Worm (Caenorhabditis elegans) whole organism, young adult: ENCODE results near the gene K01G5.10.

ENCODE experiments used
- B0019.2 ChIP-seq: fragments of 200-800 bp; sonication (Bioruptor generic); conservative IDR thresholded peaks from 2 replicates; pipeline ENCODE4 v1.3.6; 2022; ENCODE audit warnings: missing genetic modification reagents, missing genetic modification characterization, missing compliant biosample characterization
- B0261.1 ChIP-seq: sonication (generic microtip); optimal IDR thresholded peaks from 2 replicates; lab custom pipeline; 2016; ENCODE audit warnings: mild to moderate bottlenecking, missing genetic modification characterization, moderate library complexity, missing compliant biosample characterization
- B0336.3 ChIP-seq: fragments of 200-800 bp; sonication (Bioruptor generic); IDR thresholded peaks from 2 replicates; pipeline ENCODE4 v1.3.6; 2022; ENCODE audit warnings: missing genetic modification characterization, missing compliant biosample characterization
- D2030.7 ChIP-seq: fragments of 200-800 bp; sonication (Bioruptor generic); IDR thresholded peaks from 2 replicates; pipeline ENCODE4 v1.3.6; 2022; ENCODE audit warnings: missing genetic modification reagents, missing genetic modification characterization, missing compliant biosample characterization
- F37B4.10 ChIP-seq: fragments of 200-800 bp; sonication (Bioruptor generic); IDR thresholded peaks from 2 replicates; pipeline ENCODE4 v1.3.6; 2022; ENCODE audit warnings: missing genetic modification characterization, missing compliant biosample characterization
- F52B5.7 ChIP-seq: sonication (generic microtip); optimal IDR thresholded peaks from 2 replicates; lab custom pipeline; 2016; ENCODE audit warnings: mild to moderate bottlenecking, missing genetic modification characterization, missing compliant biosample characterization
- F55B11.4 ChIP-seq: sonication (generic microtip); optimal IDR thresholded peaks from 2 replicates; lab custom pipeline; 2016; ENCODE audit warnings: missing compliant biosample characterization, missing genetic modification characterization, borderline replicate concordance; ENCODE audit not compliant: insufficient read depth
- T07F8.4 ChIP-seq: sonication (generic microtip); optimal IDR thresholded peaks from 2 replicates; lab custom pipeline; 2016; ENCODE audit warnings: mild to moderate bottlenecking, missing genetic modification characterization, moderate library complexity, missing compliant biosample characterization
- Y79H2A.3 ChIP-seq: fragments of 200-800 bp; sonication (Bioruptor generic); conservative IDR thresholded peaks from 2 replicates; pipeline ENCODE4 v1.3.6; 2022; ENCODE audit warnings: missing genetic modification reagents, missing genetic modification characterization, missing compliant biosample characterization
- atf-7 ChIP-seq: sonication (generic microtip); optimal IDR thresholded peaks from 2 replicates; lab custom pipeline; 2017; ENCODE audit warnings: mild to moderate bottlenecking, missing genetic modification characterization, missing compliant biosample characterization
- attf-6 ChIP-seq: fragments of 200-800 bp; sonication (Bioruptor generic); IDR thresholded peaks from 2 replicates; pipeline ENCODE4 v1.3.6; 2022; ENCODE audit warnings: missing genetic modification reagents, missing genetic modification characterization, missing compliant biosample characterization
- ccch-3 ChIP-seq: fragments of 200-800 bp; sonication (Bioruptor generic); optimal IDR thresholded peaks from 2 replicates; lab custom pipeline; 2018; ENCODE audit warnings: mild to moderate bottlenecking, missing genetic modification characterization, missing compliant biosample characterization
- ceh-100 ChIP-seq: fragments of 200-800 bp; sonication (Bioruptor generic); IDR thresholded peaks from 2 replicates; pipeline ENCODE4 v1.3.6; 2022; ENCODE audit warnings: missing genetic modification reagents, missing genetic modification characterization, missing compliant biosample characterization
- ceh-27 ChIP-seq: fragments of 200-800 bp; sonication (Bioruptor generic); optimal IDR thresholded peaks from 2 replicates; lab custom pipeline; 2018; ENCODE audit warnings: mild to moderate bottlenecking, missing genetic modification characterization, moderate library complexity, missing compliant biosample characterization
- ceh-58 ChIP-seq: fragments of 200-800 bp; sonication (Bioruptor generic); IDR thresholded peaks from 2 replicates; pipeline ENCODE4 v1.3.6; 2022; ENCODE audit warnings: missing genetic modification characterization, missing compliant biosample characterization
- ceh-79 ChIP-seq: sonication (generic microtip); optimal IDR thresholded peaks from 2 replicates; lab custom pipeline; 2017; ENCODE audit warnings: mild to moderate bottlenecking, missing genetic modification characterization, missing compliant biosample characterization
- die-1 ChIP-seq: sonication (generic microtip); optimal IDR thresholded peaks from 2 replicates; lab custom pipeline; 2016; ENCODE audit warnings: missing genotype, mild to moderate bottlenecking, missing genetic modification characterization, missing compliant biosample characterization
- dpl-1 ChIP-seq: fragments of 150-350 bp; optimal IDR thresholded peaks from 2 replicates; lab custom pipeline; 2014; ENCODE audit warnings: missing biosample characterization, missing genetic modification reagents, missing genetic modification characterization
- egrh-3 ChIP-seq: fragments of 200-800 bp; sonication (Bioruptor generic); IDR thresholded peaks from 2 replicates; pipeline ENCODE4 v1.3.6; 2022; ENCODE audit warnings: missing genetic modification reagents, missing genetic modification characterization, missing compliant biosample characterization
- ekl-4 ChIP-seq: fragments of 200-800 bp; sonication (Bioruptor generic); IDR thresholded peaks from 2 replicates; pipeline ENCODE4 v1.3.6; 2022; ENCODE audit warnings: missing genetic modification reagents, missing genetic modification characterization, missing compliant biosample characterization
- gei-17 ChIP-seq: fragments of 200-800 bp; sonication (Bioruptor generic); optimal IDR thresholded peaks from 2 replicates; lab custom pipeline; 2018; ENCODE audit warnings: mild to moderate bottlenecking, missing genetic modification characterization, missing compliant biosample characterization
- hlh-26 ChIP-seq: fragments of 200-800 bp; sonication (Bioruptor generic); conservative IDR thresholded peaks from 2 replicates; pipeline ENCODE4 v1.3.6; 2022; ENCODE audit warnings: missing genetic modification reagents, missing genetic modification characterization, missing compliant biosample characterization
- hrde-1 ChIP-seq: sonication (generic microtip); optimal IDR thresholded peaks from 2 replicates; lab custom pipeline; 2016; ENCODE audit warnings: missing genetic modification characterization, mild to moderate bottlenecking, missing compliant biosample characterization, moderate library complexity, missing genotype, missing genetic modification reagents, borderline replicate concordance
- hsf-1 ChIP-seq: fragments of 200-800 bp; sonication (Bioruptor generic); IDR thresholded peaks from 2 replicates; pipeline ENCODE4 v1.3.6; 2022; ENCODE audit warnings: missing genetic modification reagents, missing genetic modification characterization, missing compliant biosample characterization
- lag-1 ChIP-seq: fragments of 200-800 bp; sonication (Bioruptor generic); IDR thresholded peaks from 2 replicates; pipeline ENCODE4 v1.3.6; 2022; ENCODE audit warnings: missing genetic modification reagents, missing genetic modification characterization, missing compliant biosample characterization
- let-526 ChIP-seq: fragments of 200-800 bp; sonication (Bioruptor generic); IDR thresholded peaks from 2 replicates; pipeline ENCODE4 v1.3.6; 2022; ENCODE audit warnings: missing genetic modification reagents, missing genetic modification characterization, missing compliant biosample characterization
- lin-26 ChIP-seq: fragments of 200-800 bp; sonication (Bioruptor generic); IDR thresholded peaks from 2 replicates; pipeline ENCODE4 v1.3.6; 2022; ENCODE audit warnings: missing genetic modification reagents, missing genetic modification characterization, missing compliant biosample characterization
- lin-35 ChIP-seq, 3 experiments: fragments of 150-350 bp in 2 of 3; sonication (generic microtip) in 1 of 3; optimal IDR thresholded peaks; 2 replicates each; lab custom pipeline; 2014 to 2018; ENCODE audit warnings: missing biosample characterization in 3 of 3, missing genetic modification characterization in 3 of 3, missing genetic modification reagents in 3 of 3
- lin-40 ChIP-seq: sonication (generic microtip); optimal IDR thresholded peaks from 2 replicates; lab custom pipeline; 2016; ENCODE audit warnings: missing genetic modification characterization, mild to moderate bottlenecking, missing compliant biosample characterization, missing genotype, missing genetic modification reagents
- lsl-1 ChIP-seq: fragments of 200-800 bp; sonication (Bioruptor generic); optimal IDR thresholded peaks from 2 replicates; lab custom pipeline; 2018; ENCODE audit warnings: mild to moderate bottlenecking, missing genetic modification characterization, moderate library complexity, missing compliant biosample characterization
- madf-3 ChIP-seq: fragments of 200-800 bp; sonication (Bioruptor generic); IDR thresholded peaks from 2 replicates; pipeline ENCODE4 v1.3.6; 2022; ENCODE audit warnings: missing genetic modification reagents, missing genetic modification characterization, missing compliant biosample characterization
- madf-8 ChIP-seq: fragments of 200-800 bp; sonication (Bioruptor generic); conservative IDR thresholded peaks from 2 replicates; pipeline ENCODE4 v1.3.6; 2022; ENCODE audit warnings: missing genetic modification reagents, missing genetic modification characterization, missing compliant biosample characterization
- mcd-1 ChIP-seq: fragments of 200-800 bp; sonication (Bioruptor generic); IDR thresholded peaks from 2 replicates; pipeline ENCODE4 v1.3.6; 2022; ENCODE audit warnings: missing genetic modification reagents, missing genetic modification characterization, missing compliant biosample characterization
- nfyb-1 ChIP-seq: fragments of 200-800 bp; sonication (Bioruptor generic); IDR thresholded peaks from 2 replicates; pipeline ENCODE4 v1.3.6; 2022; ENCODE audit warnings: missing genetic modification reagents, missing genetic modification characterization, missing compliant biosample characterization
- nhr-120 ChIP-seq: fragments of 200-800 bp; sonication (Bioruptor generic); IDR thresholded peaks from 2 replicates; pipeline ENCODE4 v1.3.6; 2022; ENCODE audit warnings: missing genetic modification characterization, missing compliant biosample characterization
- nhr-90 ChIP-seq: sonication (generic microtip); optimal IDR thresholded peaks from 2 replicates; lab custom pipeline; 2016; ENCODE audit warnings: missing genotype, mild to moderate bottlenecking, missing genetic modification characterization, missing compliant biosample characterization
- pha-4 ChIP-seq: fragments of 150-350 bp; sonication (generic microtip); optimal IDR thresholded peaks from 2 replicates; lab custom pipeline; 2014; ENCODE audit warnings: missing biosample characterization, missing genetic modification reagents, missing genetic modification characterization
- sea-2 ChIP-seq: fragments of 200-800 bp; sonication (Bioruptor generic); IDR thresholded peaks from 2 replicates; pipeline ENCODE4 v1.3.6; 2022; ENCODE audit warnings: missing genetic modification characterization, missing compliant biosample characterization
- snpc-1.1 ChIP-seq: sonication (generic microtip); optimal IDR thresholded peaks from 2 replicates; lab custom pipeline; 2017; ENCODE audit warnings: missing genetic modification characterization, mild to moderate bottlenecking, missing compliant biosample characterization, antibody characterized with exemption, moderate library complexity, missing genotype, missing genetic modification reagents; ENCODE audit not compliant: insufficient read depth
- snpc-3.4 ChIP-seq: sonication (generic microtip); optimal IDR thresholded peaks from 2 replicates; lab custom pipeline; 2017; ENCODE audit warnings: missing genetic modification characterization, mild to moderate bottlenecking, missing compliant biosample characterization, antibody characterized with exemption, moderate library complexity, missing genotype, missing genetic modification reagents
- snpc-4 ChIP-seq, 5 experiments: fragments of 150-350 bp in 1 of 5; sonication (generic microtip) in 4 of 5; optimal IDR thresholded peaks; 2 replicates each; lab custom pipeline; 2014 to 2018; ENCODE audit warnings: missing genetic modification characterization in 5 of 5, missing biosample characterization in 3 of 5, antibody characterized with exemption in 2 of 5, mild to moderate bottlenecking in 2 of 5, missing compliant biosample characterization in 2 of 5, missing genotype in 2 of 5, moderate library complexity in 2 of 5, missing genetic modification reagents in 1 of 5
- somi-1 ChIP-seq: fragments of 200-800 bp; sonication (Bioruptor generic); optimal IDR thresholded peaks from 2 replicates; lab custom pipeline; 2018; ENCODE audit warnings: mild to moderate bottlenecking, missing genetic modification characterization, missing compliant biosample characterization
- sptf-2 ChIP-seq: fragments of 200-800 bp; sonication (Bioruptor generic); optimal IDR thresholded peaks from 2 replicates; lab custom pipeline; 2018; ENCODE audit warnings: mild to moderate bottlenecking, missing genetic modification characterization, missing compliant biosample characterization
- zim-3 ChIP-seq: sonication (generic microtip); optimal IDR thresholded peaks from 2 replicates; lab custom pipeline; 2017; ENCODE audit warnings: mild to moderate bottlenecking, missing genetic modification characterization, moderate library complexity, missing compliant biosample characterization
- ztf-26 ChIP-seq: sonication (generic microtip); optimal IDR thresholded peaks from 2 replicates; lab custom pipeline; 2017; ENCODE audit warnings: missing genetic modification characterization, missing compliant biosample characterization
- ztf-3 ChIP-seq: fragments of 200-800 bp; sonication (Bioruptor generic); optimal IDR thresholded peaks from 2 replicates; lab custom pipeline; 2018; ENCODE audit warnings: mild to moderate bottlenecking, missing genetic modification characterization, missing compliant biosample characterization
- ztf-6 ChIP-seq: fragments of 200-800 bp; sonication (Bioruptor generic); IDR thresholded peaks from 2 replicates; pipeline ENCODE4 v1.3.6; 2022; ENCODE audit warnings: missing genetic modification reagents, missing genetic modification characterization, missing compliant biosample characterization

Gene K01G5.10

ce11 chrIII:10720170-10720569, 38.2 kb downstream of the K01G5.10 start (continued):
- TF ChIP-seq snpc-4 (GFP tag; optimal IDR thresholded peaks at IDR 0.05; lab: Kevin White, UChicago): no peak
- peak in 2 of 4 experiments; percentile 26 to 30 for TF ChIP-seq snpc-4 (tag; optimal IDR thresholded peaks at IDR 0.05; lab: Kevin White, UChicago)
- TF ChIP-seq dpl-1 (GFP tag; lab: Kevin White, UChicago): no peak
- TF ChIP-seq F37B4.10: no peak
- no peak for TF ChIP-seq attf-6
- no peak for TF ChIP-seq sptf-2 (GFP tag; lab: Kevin White, UChicago)
- no peak for TF ChIP-seq lag-1 (GFP tag; lab: Robert Waterston, UW)
- no peak for TF ChIP-seq ztf-3 (GFP tag; lab: Kevin White, UChicago)
- TF ChIP-seq hrde-1 (tag; lab: Kevin White, UChicago): no peak
- no peak for TF ChIP-seq Y79H2A.3
- TF ChIP-seq die-1: no peak
- TF ChIP-seq T07F8.4: no peak
- no peak for TF ChIP-seq hlh-26 (GFP tag; lab: Robert Waterston, UW)
- no peak for TF ChIP-seq ceh-79 (tag; lab: Kevin White, UChicago)
- no peak for TF ChIP-seq B0261.1 (tag; lab: Kevin White, UChicago)
- 0 out of 2 replicates have a peak, but pooled peaks have one; percentile 32 for TF ChIP-seq ceh-100 (GFP tag; lab: Robert Waterston, UW)
- no peak for TF ChIP-seq nhr-120 (GFP tag; lab: Robert Waterston, UW)
- TF ChIP-seq lsl-1 (GFP tag; lab: Kevin White, UChicago): peak; percentile 36
- TF ChIP-seq snpc-3.4 (tag; lab: Kevin White, UChicago): no peak
- TF ChIP-seq sea-2: no peak
- TF ChIP-seq madf-8 (GFP tag; lab: Robert Waterston, UW): no peak
- peak in 1 of 3 experiments; percentile 63 for TF ChIP-seq lin-35 (GFP tag; optimal IDR thresholded peaks at IDR 0.05; lab: Kevin White, UChicago)
- peak; percentile 80 for TF ChIP-seq atf-7 (tag; lab: Kevin White, UChicago)
- TF ChIP-seq egrh-3: 0 out of 2 replicates have a peak, but pooled peaks have one; percentile 12
- TF ChIP-seq D2030.7 (GFP tag; lab: Robert Waterston, UW): no peak
- no peak for TF ChIP-seq nhr-90
- 0 out of 2 replicates have a peak, but pooled peaks have one; percentile 7 for TF ChIP-seq hsf-1 (GFP tag; lab: Robert Waterston, UW)
- no peak for TF ChIP-seq snpc-1.1 (tag; lab: Kevin White, UChicago)
- no peak for TF ChIP-seq B0019.2
- TF ChIP-seq ceh-27 (GFP tag; lab: Kevin White, UChicago): peak; percentile 72
- no peak for TF ChIP-seq madf-3 (GFP tag; lab: Robert Waterston, UW)
- TF ChIP-seq somi-1 (GFP tag; lab: Kevin White, UChicago): peak; percentile 83
- no peak for TF ChIP-seq ccch-3 (GFP tag; lab: Kevin White, UChicago)
- TF ChIP-seq B0336.3 (GFP tag; lab: Robert Waterston, UW): peak; percentile 81
- peak; percentile 79 for TF ChIP-seq lin-40
- TF ChIP-seq F52B5.7 (tag; lab: Kevin White, UChicago): peak; percentile 18
- no peak for TF ChIP-seq ceh-58 (GFP tag; lab: Robert Waterston, UW)
- peak; percentile 73 for TF ChIP-seq lin-26 (GFP tag; lab: Robert Waterston, UW)

DNA sequence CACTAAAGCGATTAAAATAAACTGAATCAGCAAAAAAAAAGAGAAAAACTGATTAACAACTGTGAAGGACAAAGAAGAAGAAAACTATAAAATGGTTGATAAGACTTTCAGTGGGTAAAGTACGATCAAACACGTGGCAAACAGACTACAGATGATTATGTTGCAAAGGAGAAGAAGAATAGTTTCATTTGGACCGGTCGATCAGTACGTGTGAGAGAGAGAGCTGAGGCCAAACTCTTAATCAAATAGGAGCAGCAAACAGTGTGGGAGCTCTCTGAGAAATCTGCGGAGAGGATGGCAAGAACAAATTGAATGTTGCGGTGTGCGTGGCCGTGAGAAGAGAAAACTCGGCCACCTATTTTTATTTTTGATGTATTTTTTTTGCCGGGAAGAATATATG, 39.3 kb downstream of the K01G5.10 start:
- TF ChIP-seq ztf-26: peak; percentile 23
- TF ChIP-seq ztf-3 (GFP tag; lab: Kevin White, UChicago): no peak
- TF ChIP-seq ztf-6: no peak
- no peak for TF ChIP-seq snpc-3.4 (tag; lab: Kevin White, UChicago)
- TF ChIP-seq lin-40: peak; percentile 11
- TF ChIP-seq mcd-1 (GFP tag; lab: Robert Waterston, UW): 0 out of 2 replicates have a peak, but pooled peaks have one; percentile 20
- 0 out of 2 replicates have a peak, but pooled peaks have one; percentile 22 for TF ChIP-seq ekl-4 (GFP tag; lab: Robert Waterston, UW)
- TF ChIP-seq snpc-1.1 (tag; lab: Kevin White, UChicago): no peak
- TF ChIP-seq zim-3: no peak
- no peak for TF ChIP-seq snpc-4 (GFP tag; optimal IDR thresholded peaks at IDR 0.05; lab: Kevin White, UChicago)
- TF ChIP-seq snpc-4 (tag; optimal IDR thresholded peaks at IDR 0.05; lab: Kevin White, UChicago): no peak
- TF ChIP-seq pha-4 (tag; lab: Kevin White, UChicago): no peak
- TF ChIP-seq let-526: no peak
- TF ChIP-seq F55B11.4: no peak
- TF ChIP-seq lin-26 (GFP tag; lab: Robert Waterston, UW): peak; percentile 26; the same call in 1 of the 2 replicates
- TF ChIP-seq gei-17 (GFP tag; lab: Kevin White, UChicago): no peak
- TF ChIP-seq nfyb-1: peak; percentile 24
